Fruit fly (Drosophila melanogaster) whole organism, embryonic: ENCODE measurements around the gene CG4465.

Experiments used
- ATbp ChIP-seq: fragments of 200-800 bp; sonication (Bioruptor generic); optimal IDR thresholded peaks from 2 replicates; lab custom pipeline; 2017; ENCODE audit warnings: missing biosample characterization, mild to moderate bottlenecking, missing genetic modification characterization, missing genetic modification reagents
- Atf6 ChIP-seq: fragments of 200-800 bp; sonication (Bioruptor generic); IDR thresholded peaks from 2 replicates; pipeline ENCODE4 v1.3.6; 2022; ENCODE audit warnings: missing biosample characterization, missing genetic modification characterization
- C15 ChIP-seq: fragments of 200-800 bp; sonication (Bioruptor generic); IDR thresholded peaks from 3 replicates; pipeline ENCODE4 v1.3.6; 2022; ENCODE audit warnings: missing biosample characterization, missing genetic modification characterization
- CG10462 ChIP-seq: fragments of 200-800 bp; sonication (Bioruptor generic); optimal IDR thresholded peaks from 2 replicates; lab custom pipeline; 2016; ENCODE audit warnings: missing biosample characterization, missing genetic modification characterization
- CG10959 ChIP-seq: fragments of 200-800 bp; sonication (Bioruptor generic); IDR thresholded peaks from 2 replicates; pipeline ENCODE4 v1.3.6; 2022; ENCODE audit warnings: missing biosample characterization, missing genetic modification characterization
- CG10979 ChIP-seq: fragments of 200-800 bp; sonication (Bioruptor generic); optimal IDR thresholded peaks from 2 replicates; lab custom pipeline; 2018; ENCODE audit warnings: missing biosample characterization, mild to moderate bottlenecking, missing genetic modification characterization, moderate library complexity
- CG12155 ChIP-seq: fragments of 200-800 bp; sonication (Bioruptor generic); optimal IDR thresholded peaks from 3 replicates; lab custom pipeline; 2016; ENCODE audit warnings: missing biosample characterization, missing genetic modification characterization
- CG12299 ChIP-seq: fragments of 200-800 bp; sonication (Bioruptor generic); optimal IDR thresholded peaks from 2 replicates; lab custom pipeline; 2018; ENCODE audit warnings: missing biosample characterization, mild to moderate bottlenecking, missing genetic modification characterization
- CG13424 ChIP-seq: fragments of 200-800 bp; sonication (Bioruptor generic); optimal IDR thresholded peaks from 2 replicates; lab custom pipeline; 2019; ENCODE audit warnings: missing biosample characterization, mild to moderate bottlenecking, missing genetic modification characterization, moderate library complexity
- CG13624 ChIP-seq: fragments of 200-800 bp; sonication (Bioruptor generic); optimal IDR thresholded peaks from 2 replicates; lab custom pipeline; 2016; ENCODE audit warnings: missing biosample characterization, missing genetic modification characterization
- CG16813 ChIP-seq: fragments of 200-800 bp; sonication (Bioruptor generic); IDR thresholded peaks from 3 replicates; pipeline ENCODE4 v1.3.6; 2022; ENCODE audit warnings: missing biosample characterization, missing genetic modification characterization; ENCODE audit not compliant: partially characterized antibody
- CG17361 ChIP-seq: fragments of 200-800 bp; sonication (Bioruptor generic); IDR thresholded peaks from 3 replicates; pipeline ENCODE4 v1.3.6; 2022; ENCODE audit warnings: missing biosample characterization, missing genetic modification characterization
- CG17829 ChIP-seq: fragments of 200-800 bp; optimal IDR thresholded peaks from 2 replicates; lab custom pipeline; 2019; ENCODE audit warnings: missing biosample characterization, mild to moderate bottlenecking, missing genetic modification characterization, moderate library complexity
- CG18619 ChIP-seq: fragments of 200-800 bp; sonication (Bioruptor generic); optimal IDR thresholded peaks from 3 replicates; lab custom pipeline; 2017; ENCODE audit warnings: missing biosample characterization, mild to moderate bottlenecking, missing genetic modification characterization
- CG2678 ChIP-seq: fragments of 200-800 bp; sonication (Bioruptor generic); optimal IDR thresholded peaks from 3 replicates; lab custom pipeline; 2019; ENCODE audit warnings: missing biosample characterization, mild to moderate bottlenecking, missing genetic modification characterization, moderate library complexity
- CG31441 ChIP-seq: fragments of 200-800 bp; sonication (Bioruptor generic); IDR thresholded peaks from 2 replicates; pipeline ENCODE4 v1.3.6; 2022; ENCODE audit warnings: missing biosample characterization, missing genetic modification characterization
- CG4854 ChIP-seq: fragments of 200-800 bp; sonication (Bioruptor generic); optimal IDR thresholded peaks from 2 replicates; lab custom pipeline; 2016; ENCODE audit warnings: missing biosample characterization, missing genetic modification characterization, inconsistent platforms
- CG6854 ChIP-seq: fragments of 200-800 bp; sonication (Bioruptor generic); optimal IDR thresholded peaks from 3 replicates; lab custom pipeline; 2017; ENCODE audit warnings: missing biosample characterization, mild to moderate bottlenecking, missing genetic modification characterization
- CG7372 ChIP-seq: fragments of 200-800 bp; sonication (Bioruptor generic); IDR thresholded peaks from 2 replicates; pipeline ENCODE4 v1.3.6; 2022; ENCODE audit warnings: missing biosample characterization, missing genetic modification characterization
- CG7839 ChIP-seq: fragments of 200-800 bp; sonication (Bioruptor generic); optimal IDR thresholded peaks from 3 replicates; lab custom pipeline; 2018; ENCODE audit warnings: missing biosample characterization, mild to moderate bottlenecking, missing genetic modification characterization, moderate library complexity
- CG9817 ChIP-seq: fragments of 200-800 bp; sonication (Bioruptor generic); optimal IDR thresholded peaks from 2 replicates; lab custom pipeline; 2018; ENCODE audit warnings: missing biosample characterization, mild to moderate bottlenecking, missing genetic modification characterization, moderate library complexity
- CHES-1-like ChIP-seq: fragments of 200-800 bp; sonication (Bioruptor generic); optimal IDR thresholded peaks from 2 replicates; lab custom pipeline; 2016; ENCODE audit warnings: missing biosample characterization, missing genetic modification characterization
- Dbx ChIP-seq: fragments of 200-800 bp; sonication (Bioruptor generic); IDR thresholded peaks from 3 replicates; pipeline ENCODE4 v1.3.6; 2022; ENCODE audit warnings: missing biosample characterization, missing genetic modification characterization
- Doc3 ChIP-seq: fragments of 200-800 bp; sonication (Bioruptor generic); IDR thresholded peaks from 3 replicates; pipeline ENCODE4 v1.3.6; 2022; ENCODE audit warnings: missing biosample characterization, missing genetic modification characterization; ENCODE audit not compliant: partially characterized antibody
- Dref ChIP-seq: fragments of 200-800 bp; sonication (Bioruptor generic); IDR thresholded peaks from 2 replicates; pipeline ENCODE4 v1.3.6; 2022; ENCODE audit warnings: missing biosample characterization, missing genetic modification characterization
- Fer2 ChIP-seq: fragments of 200-800 bp; sonication (Bioruptor generic); optimal IDR thresholded peaks from 2 replicates; lab custom pipeline; 2018; ENCODE audit warnings: missing biosample characterization, mild to moderate bottlenecking, missing genetic modification characterization, moderate library complexity
- Hsf ChIP-seq: fragments of 200-800 bp; sonication (Bioruptor generic); optimal IDR thresholded peaks from 3 replicates; lab custom pipeline; 2016; ENCODE audit warnings: missing biosample characterization, missing genetic modification characterization
- Med ChIP-seq: fragments of 200-800 bp; sonication (Bioruptor generic); peaks from one replicate; lab custom pipeline; 2016; ENCODE audit warnings: missing biosample characterization, missing genetic modification characterization, mild to moderate bottlenecking, inconsistent platforms, moderate library complexity
- Ssrp ChIP-seq: fragments of 200-800 bp; sonication (Bioruptor generic); optimal IDR thresholded peaks from 2 replicates; lab custom pipeline; 2018; ENCODE audit warnings: missing biosample characterization, mild to moderate bottlenecking, missing genetic modification characterization, moderate library complexity
- TFAM ChIP-seq: fragments of 200-800 bp; sonication (Bioruptor generic); optimal IDR thresholded peaks from 2 replicates; lab custom pipeline; 2017; ENCODE audit warnings: missing biosample characterization, missing genetic modification characterization, inconsistent platforms
- az2 ChIP-seq: fragments of 200-800 bp; sonication (Bioruptor generic); optimal IDR thresholded peaks from 3 replicates; lab custom pipeline; 2016; ENCODE audit warnings: missing biosample characterization, missing genetic modification characterization
- bcd ChIP-seq: fragments of 200-800 bp; sonication (Bioruptor generic); optimal IDR thresholded peaks from 2 replicates; lab custom pipeline; 2017; ENCODE audit warnings: missing biosample characterization, mild to moderate bottlenecking, missing genetic modification characterization
- ci ChIP-seq: fragments of 200-800 bp; sonication (Bioruptor generic); IDR thresholded peaks from 3 replicates; pipeline ENCODE4 v1.3.6; 2022; ENCODE audit warnings: missing biosample characterization, missing genetic modification characterization
- disco-r ChIP-seq: fragments of 200-800 bp; sonication (Bioruptor generic); optimal IDR thresholded peaks from 2 replicates; lab custom pipeline; 2016; ENCODE audit warnings: missing biosample characterization, missing genetic modification characterization
- eve ChIP-seq, 2 experiments: fragments of >200 bp; optimal IDR thresholded peaks; 2 replicates each; lab custom pipeline; 2017; ENCODE audit warnings: missing biosample characterization in 2 of 2, missing genetic modification characterization in 2 of 2
- eyg ChIP-seq: fragments of 200-800 bp; sonication (Bioruptor generic); optimal IDR thresholded peaks from 3 replicates; lab custom pipeline; 2016; ENCODE audit warnings: missing biosample characterization, missing genetic modification characterization
- fd96Cb ChIP-seq: fragments of 200-800 bp; sonication (Bioruptor generic); optimal IDR thresholded peaks from 2 replicates; lab custom pipeline; 2018; ENCODE audit warnings: missing biosample characterization, mild to moderate bottlenecking, missing genetic modification characterization, moderate library complexity
- fu2 ChIP-seq: fragments of 200-800 bp; sonication (Bioruptor generic); optimal IDR thresholded peaks from 2 replicates; lab custom pipeline; 2016; ENCODE audit warnings: missing biosample characterization, missing genetic modification characterization
- her ChIP-seq: fragments of 200-800 bp; sonication (Bioruptor generic); optimal IDR thresholded peaks from 2 replicates; lab custom pipeline; 2016; ENCODE audit warnings: missing biosample characterization, missing genetic modification characterization
- kah ChIP-seq: fragments of 200-800 bp; sonication (Bioruptor generic); optimal IDR thresholded peaks from 2 replicates; lab custom pipeline; 2018; ENCODE audit warnings: missing biosample characterization, mild to moderate bottlenecking, missing genetic modification characterization
- ken ChIP-seq: fragments of 200-800 bp; sonication (Bioruptor generic); IDR thresholded peaks from 3 replicates; pipeline ENCODE4 v1.3.6; 2022; ENCODE audit warnings: missing biosample characterization, missing genetic modification characterization
- nmo ChIP-seq: fragments of 200-800 bp; sonication (Bioruptor generic); optimal IDR thresholded peaks from 2 replicates; lab custom pipeline; 2018; ENCODE audit warnings: missing biosample characterization, mild to moderate bottlenecking, missing genetic modification characterization, moderate library complexity
- oc ChIP-seq: fragments of 200-800 bp; sonication (Bioruptor generic); optimal IDR thresholded peaks from 2 replicates; lab custom pipeline; 2018; ENCODE audit warnings: missing biosample characterization, mild to moderate bottlenecking, missing genetic modification characterization, moderate library complexity
- pho ChIP-seq: fragments of 200-800 bp; sonication (Bioruptor generic); optimal IDR thresholded peaks from 2 replicates; lab custom pipeline; 2016; ENCODE audit warnings: missing biosample characterization, missing genetic modification characterization
- pnt ChIP-seq: fragments of 200-800 bp; sonication (Bioruptor generic); optimal IDR thresholded peaks from 3 replicates; lab custom pipeline; 2016; ENCODE audit warnings: missing biosample characterization, missing genetic modification characterization
- sens ChIP-seq: fragments of 200-800 bp; sonication (Bioruptor generic); peaks from one replicate; lab custom pipeline; 2016; ENCODE audit warnings: missing biosample characterization, missing genetic modification characterization

CG4465 gene

DNA sequence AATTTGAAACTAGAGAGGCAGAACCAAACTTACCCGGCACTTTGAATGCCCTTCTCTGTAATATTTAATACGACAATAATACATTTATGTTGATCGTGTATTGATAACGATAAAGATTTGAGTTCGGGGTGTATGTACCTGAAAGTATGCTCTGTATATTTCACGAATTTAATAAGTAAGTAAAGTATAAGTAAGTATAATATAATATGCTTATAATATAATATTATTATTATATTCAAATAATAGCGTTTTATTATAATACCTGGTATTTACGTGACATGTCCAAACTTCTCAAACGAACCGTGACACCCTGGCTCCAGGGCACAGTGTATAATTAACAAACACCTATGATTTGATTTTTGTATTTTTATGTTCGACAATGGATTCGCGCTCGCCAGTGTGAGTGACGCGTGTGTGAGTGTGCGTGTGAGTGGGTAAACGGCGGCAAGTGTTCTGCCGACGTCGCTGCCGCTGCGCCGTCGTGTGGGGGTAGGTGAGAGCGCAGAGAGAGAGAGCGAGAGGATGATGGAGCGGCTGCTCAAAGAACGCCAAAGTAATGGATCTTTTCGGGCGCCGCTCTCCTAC lies 27.9 kb downstream of the CG4465 start (continued):
- TF ChIP-seq CG16813 (GFP tag; lab: Robert Waterston, UW) = no peak

DNA sequence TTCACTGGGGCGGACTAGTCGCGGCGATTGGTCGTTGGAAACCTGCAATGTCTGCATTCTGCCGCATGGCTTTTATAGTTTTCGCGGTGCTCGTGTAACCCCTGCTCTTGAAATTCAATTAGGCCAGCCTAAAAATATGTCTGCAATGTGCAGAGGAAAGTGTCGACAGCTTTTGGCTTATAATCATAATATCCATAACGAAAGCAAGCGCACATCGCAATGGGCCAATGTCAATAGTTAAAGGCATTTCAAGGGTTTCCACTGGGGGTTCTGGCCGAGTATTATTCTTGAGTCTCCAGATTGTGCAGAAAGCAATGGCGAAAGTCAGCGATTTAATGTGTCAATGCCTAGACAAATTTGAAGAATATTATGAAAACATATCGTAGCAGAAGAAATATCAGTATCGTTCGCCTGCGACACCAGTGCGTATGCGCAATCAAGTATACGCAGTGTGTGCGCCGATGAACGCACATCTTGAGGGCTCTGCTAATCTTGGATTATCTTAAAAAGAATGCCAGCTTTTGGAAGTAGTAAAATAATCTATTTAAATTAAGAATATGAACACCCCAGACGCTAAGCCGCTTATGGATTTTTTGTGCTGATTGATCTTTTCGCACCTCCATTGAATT lies 29.4 kb downstream of the CG4465 start, which contains the start of gene ninaE:
Gene ninaE (minus strand): TSS at position 51 of the 629 bp plus-strand sequence.
- TF ChIP-seq CG2678 (tag; lab: Kevin White, UChicago) (no peak), Dref (no peak), ATbp (GFP tag; lab: Kevin White, UChicago) (no peak), eyg (GFP tag; lab: Kevin White, UChicago) (no peak), ken (GFP tag; lab: Robert Waterston, UW) (no peak), CG10979 (peak; percentile 23), Fer2 (no peak), Med (GFP tag; lab: Kevin White, UChicago) (peak; percentile 46), CG7372 (peak; percentile 94), CG17829 (tag; lab: Kevin White, UChicago) (no peak)

DNA sequence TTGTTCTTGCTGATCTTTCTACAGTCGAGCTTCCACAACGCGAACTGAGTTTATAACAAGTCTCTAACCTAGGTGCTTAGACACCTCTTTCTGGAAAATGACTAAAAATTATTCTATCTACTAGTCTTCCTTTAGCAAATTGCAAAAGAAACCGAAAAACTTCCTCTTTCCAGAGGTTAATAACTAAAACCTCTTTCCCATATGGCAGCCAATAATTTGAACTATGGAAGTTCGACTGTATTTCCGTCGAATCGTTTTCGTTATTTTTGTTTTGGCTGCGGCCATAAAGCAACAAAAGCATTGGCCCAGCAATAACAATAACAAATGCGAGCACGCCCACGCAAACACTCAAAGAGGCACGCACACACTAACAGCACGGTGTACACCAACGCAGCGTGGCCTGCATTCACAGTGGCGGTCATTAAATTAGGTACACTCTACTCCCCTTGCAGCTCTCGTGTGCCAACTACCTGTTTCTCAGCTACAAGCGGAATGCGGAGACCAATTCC lies 37.2 kb downstream of the CG4465 start:
- peak; percentile 1 for TF ChIP-seq fd96Cb
- peak; percentile 21 for TF ChIP-seq oc (tag; lab: Kevin White, UChicago)
- peak; percentile 63 for TF ChIP-seq CG17361
- peak; percentile 22 for TF ChIP-seq CG4854 (GFP tag; lab: Kevin White, UChicago)
- TF ChIP-seq TFAM = no peak
- 0 out of 3 replicates have a peak, but pooled peaks have one; percentile 29 for TF ChIP-seq ci (GFP tag; lab: Robert Waterston, UW)
- peak; percentile 34 for TF ChIP-seq Hsf (GFP tag; lab: Kevin White, UChicago)
- peak; percentile 35 for TF ChIP-seq fu2 (GFP tag; lab: Kevin White, UChicago)
- peak; percentile 79 for TF ChIP-seq sens (GFP tag; lab: Kevin White, UChicago)
- TF ChIP-seq Atf6 (GFP tag; lab: Robert Waterston, UW) = peak; percentile 66; the same call in 1 of the 2 replicates
- TF ChIP-seq C15 (GFP tag; lab: Robert Waterston, UW) = no peak
- TF ChIP-seq az2 (GFP tag; lab: Kevin White, UChicago) = peak; percentile 27
- TF ChIP-seq CG12299 (tag; lab: Kevin White, UChicago) = peak; percentile 44
- TF ChIP-seq nmo (GFP tag; lab: Kevin White, UChicago) = peak; percentile 46
- no peak for TF ChIP-seq Doc3 (GFP tag; lab: Robert Waterston, UW)
- TF ChIP-seq her (GFP tag; lab: Kevin White, UChicago) = peak; percentile 8
- TF ChIP-seq CG10959 (GFP tag; lab: Robert Waterston, UW) = no peak
- TF ChIP-seq Dbx (GFP tag; lab: Robert Waterston, UW) = peak; percentile 48; the same call in 1 of the 3 replicates
- peak; percentile 66 for TF ChIP-seq CG13424 (tag; lab: Kevin White, UChicago)
- peak; percentile 36 for TF ChIP-seq pho (GFP tag; lab: Kevin White, UChicago)
- peak; percentile 22 for TF ChIP-seq CG6854 (GFP tag; lab: Kevin White, UChicago)
- TF ChIP-seq CG18619 = peak; percentile 57
- TF ChIP-seq CHES-1-like (GFP tag; lab: Kevin White, UChicago) = peak; percentile 61
- TF ChIP-seq CG13624 = peak; percentile 46
- peak; percentile 66 for TF ChIP-seq bcd (GFP tag; lab: Kevin White, UChicago)
- peak; percentile 55; the same call in 1 of the 2 replicates for TF ChIP-seq CG7372
- peak; percentile 9 for TF ChIP-seq CG12155 (GFP tag; lab: Kevin White, UChicago)
- peak; percentile 3 for TF ChIP-seq CG10462 (GFP tag; lab: Kevin White, UChicago)
- TF ChIP-seq disco-r = peak; percentile 12
- TF ChIP-seq Ssrp (tag; lab: Kevin White, UChicago) = peak; percentile 38
- TF ChIP-seq kah (GFP tag; lab: Kevin White, UChicago) = peak; percentile 79
- TF ChIP-seq pnt (GFP tag; lab: Kevin White, UChicago) = peak; percentile 1
- TF ChIP-seq CG9817 (tag; lab: Kevin White, UChicago) = peak; percentile 47
- peak; percentile 72 for TF ChIP-seq CG7839
- TF ChIP-seq CG31441 (GFP tag; lab: Robert Waterston, UW) = peak; percentile 60
- TF ChIP-seq eve (GFP tag; optimal IDR thresholded peaks at IDR 0.05; lab: Kevin White, UChicago) = no peak
